Fruit fly (Drosophila melanogaster): Measurements from ENCODE around the gene CG16719.

Gene CG16719

DNA sequence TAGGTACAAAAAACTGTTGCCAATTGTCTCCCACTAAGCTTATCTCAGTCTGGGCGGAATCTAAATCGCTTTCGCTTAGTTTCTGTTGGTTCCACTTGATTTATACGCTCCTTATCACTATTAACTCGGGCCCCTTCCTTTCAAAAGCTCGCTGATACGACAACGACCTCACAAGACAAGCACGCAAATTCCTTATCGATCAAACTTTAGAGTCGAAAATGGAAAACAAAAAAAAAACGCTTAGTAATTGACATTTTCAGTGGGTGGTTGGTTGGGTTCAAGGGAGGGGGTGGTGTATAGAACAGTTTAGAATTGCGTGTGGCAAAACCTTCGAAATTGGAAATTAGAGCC is 6.5 kb downstream of the CG16719 start:
- TF ChIP-seq Mnt (GFP tag; optimal IDR thresholded peaks at IDR 0.05) (peak; percentile 8), toe (GFP tag; optimal IDR thresholded peaks at IDR 0.05) (no peak), CG1620 (GFP tag; optimal IDR thresholded peaks at IDR 0.05) (no peak), CG7101 (tag; optimal IDR thresholded peaks at IDR 0.05) (no peak), cnc (optimal IDR thresholded peaks at IDR 0.05) (no peak), CG5204 (GFP tag; optimal IDR thresholded peaks at IDR 0.05) (no peak), tj (GFP tag; optimal IDR thresholded peaks at IDR 0.05) (no peak), kay (GFP tag; ENCODE audit: borderline replicate concordance) (no peak), CG12768 (GFP tag; optimal IDR thresholded peaks at IDR 0.05) (peak; percentile 57), bab1 (GFP tag; optimal IDR thresholded peaks at IDR 0.05) (no peak), Hr96 (GFP tag; optimal IDR thresholded peaks at IDR 0.05) (peak; percentile 8), ovo (GFP tag; optimal IDR thresholded peaks at IDR 0.05) (no peak), CG14711 (tag; optimal IDR thresholded peaks at IDR 0.05) (no peak), CG7045 (GFP tag; optimal IDR thresholded peaks at IDR 0.05) (no peak), CG33017 (tag; optimal IDR thresholded peaks at IDR 0.05) (no peak), CG11617 (GFP tag; optimal IDR thresholded peaks at IDR 0.05) (no peak), cic (GFP tag; optimal IDR thresholded peaks at IDR 0.05) (peak; percentile 73), Crg-1 (GFP tag; optimal IDR thresholded peaks at IDR 0.05) (no peak), pad (GFP tag; optimal IDR thresholded peaks at IDR 0.05) (no peak), Clk (GFP tag; optimal IDR thresholded peaks at IDR 0.05) (no peak)

DNA sequence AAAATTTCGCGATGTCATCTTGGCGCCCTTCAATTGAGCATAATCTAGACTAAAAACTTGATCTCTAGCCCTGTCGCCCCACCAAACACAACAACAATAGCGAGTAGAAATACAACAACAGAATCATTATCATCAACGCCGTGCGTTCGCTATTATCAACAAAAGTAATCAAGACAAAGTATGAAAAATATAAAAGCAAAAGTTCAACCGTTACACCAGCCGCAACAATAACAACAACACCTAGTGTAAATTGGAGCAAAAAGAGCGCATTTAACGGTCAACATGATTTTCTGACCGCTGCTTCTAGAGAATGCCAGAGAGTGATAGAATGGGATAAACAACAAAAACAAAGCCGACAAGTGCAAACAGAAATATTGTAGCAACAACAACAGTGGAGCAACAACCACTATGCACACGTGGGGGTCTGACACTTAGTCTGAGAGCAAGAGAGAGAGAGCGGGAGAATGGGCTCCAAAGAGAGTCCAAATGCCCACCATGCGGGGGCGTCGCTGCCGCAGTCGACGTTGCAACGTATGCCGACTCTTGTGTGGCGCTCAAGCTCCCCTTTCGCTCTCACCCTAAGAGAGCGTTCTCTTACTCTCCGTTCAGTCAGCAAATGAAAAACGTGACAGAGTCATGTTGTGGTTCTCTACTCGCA is 7.4 kb downstream of the CG16719 start:
- TF ChIP-seq pad (GFP tag; optimal IDR thresholded peaks at IDR 0.05) = peak; percentile 50
- TF ChIP-seq CG5204 (GFP tag; optimal IDR thresholded peaks at IDR 0.05) = no peak
- TF ChIP-seq CG14711 (tag; optimal IDR thresholded peaks at IDR 0.05) = no peak
- TF ChIP-seq bab1 (GFP tag; optimal IDR thresholded peaks at IDR 0.05) = no peak
- TF ChIP-seq ovo (GFP tag; optimal IDR thresholded peaks at IDR 0.05) = peak; percentile 98
- no peak for TF ChIP-seq CG7045 (GFP tag; optimal IDR thresholded peaks at IDR 0.05)
- peak; percentile 88 for TF ChIP-seq cic (GFP tag; optimal IDR thresholded peaks at IDR 0.05)
- no peak for TF ChIP-seq CG11617 (GFP tag; optimal IDR thresholded peaks at IDR 0.05)
- no peak for TF ChIP-seq tj (GFP tag; optimal IDR thresholded peaks at IDR 0.05)
- TF ChIP-seq toe (GFP tag; optimal IDR thresholded peaks at IDR 0.05) = no peak
- no peak for TF ChIP-seq kay (GFP tag; ENCODE audit: borderline replicate concordance)
- TF ChIP-seq Clk (GFP tag; optimal IDR thresholded peaks at IDR 0.05) = no peak
- TF ChIP-seq CG12768 (GFP tag; optimal IDR thresholded peaks at IDR 0.05) = no peak
- no peak for TF ChIP-seq CG33017 (tag; optimal IDR thresholded peaks at IDR 0.05)
- peak in 1 of 2 experiments; percentile 54 for TF ChIP-seq cnc (optimal IDR thresholded peaks at IDR 0.05)
- no peak for TF ChIP-seq CG7101 (tag; optimal IDR thresholded peaks at IDR 0.05)
- no peak for TF ChIP-seq CG1620 (GFP tag; optimal IDR thresholded peaks at IDR 0.05)
- TF ChIP-seq Mnt (GFP tag; optimal IDR thresholded peaks at IDR 0.05) = peak; percentile 90
- TF ChIP-seq Crg-1 (GFP tag; optimal IDR thresholded peaks at IDR 0.05) = no peak
- no peak for TF ChIP-seq Hr96 (GFP tag; optimal IDR thresholded peaks at IDR 0.05)

DNA sequence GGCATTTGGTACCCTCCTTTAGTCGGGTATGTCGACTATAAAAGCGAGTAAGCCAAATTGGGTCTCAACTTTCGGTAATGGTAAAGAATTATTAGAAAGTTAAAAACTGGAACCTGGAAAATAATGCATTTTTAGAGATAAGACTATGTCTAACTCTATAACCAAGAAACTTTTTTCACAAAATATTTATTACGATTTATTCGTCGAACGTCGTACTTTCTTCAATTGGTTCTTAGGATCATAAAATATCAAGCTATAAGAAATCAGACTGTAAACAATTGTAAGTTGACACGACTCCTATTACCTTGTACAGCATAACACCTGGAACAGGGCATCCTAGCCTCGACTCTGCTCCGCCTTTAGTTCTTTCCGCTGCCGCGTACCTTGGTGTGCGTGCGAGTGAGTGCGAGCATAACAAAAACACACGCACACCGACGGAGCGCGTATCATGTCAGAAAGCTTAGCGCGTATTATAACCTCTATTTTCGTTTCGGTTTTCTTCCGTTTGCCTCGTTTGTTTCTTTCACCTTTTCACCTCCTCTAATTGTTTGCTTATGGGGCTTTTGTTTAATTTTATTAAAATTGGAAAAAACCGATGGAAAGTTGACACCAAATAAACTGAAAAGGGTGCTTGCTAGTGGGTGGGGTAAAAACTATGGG is 8.1 kb downstream of the CG16719 start:
- peak; percentile 73 for TF ChIP-seq CG1620 (GFP tag; optimal IDR thresholded peaks at IDR 0.05)
- peak; percentile 75 for TF ChIP-seq bab1 (GFP tag; optimal IDR thresholded peaks at IDR 0.05)
- peak; percentile 90 for TF ChIP-seq Hr96 (GFP tag; optimal IDR thresholded peaks at IDR 0.05)
- no peak for TF ChIP-seq Mnt (GFP tag; optimal IDR thresholded peaks at IDR 0.05)
- TF ChIP-seq ovo (GFP tag; optimal IDR thresholded peaks at IDR 0.05) = no peak
- TF ChIP-seq CG14711 (tag; optimal IDR thresholded peaks at IDR 0.05) = peak; percentile 68
- TF ChIP-seq CG11617 (GFP tag; optimal IDR thresholded peaks at IDR 0.05) = peak; percentile 93
- TF ChIP-seq CG33017 (tag; optimal IDR thresholded peaks at IDR 0.05) = peak; percentile 76
- TF ChIP-seq cnc (optimal IDR thresholded peaks at IDR 0.05) = no peak
- no peak for TF ChIP-seq kay (GFP tag; ENCODE audit: borderline replicate concordance)
- peak; percentile 80 for TF ChIP-seq Crg-1 (GFP tag; optimal IDR thresholded peaks at IDR 0.05)
- no peak for TF ChIP-seq cic (GFP tag; optimal IDR thresholded peaks at IDR 0.05)
- peak; percentile 92 for TF ChIP-seq CG5204 (GFP tag; optimal IDR thresholded peaks at IDR 0.05)
- TF ChIP-seq pad (GFP tag; optimal IDR thresholded peaks at IDR 0.05) = peak; percentile 68
- peak; percentile 77 for TF ChIP-seq tj (GFP tag; optimal IDR thresholded peaks at IDR 0.05)
- peak; percentile 88 for TF ChIP-seq CG12768 (GFP tag; optimal IDR thresholded peaks at IDR 0.05)
- peak; percentile 91 for TF ChIP-seq toe (GFP tag; optimal IDR thresholded peaks at IDR 0.05)
- TF ChIP-seq CG7045 (GFP tag; optimal IDR thresholded peaks at IDR 0.05) = peak; percentile 90
- TF ChIP-seq CG7101 (tag; optimal IDR thresholded peaks at IDR 0.05) = peak; percentile 84
- TF ChIP-seq Clk (GFP tag; optimal IDR thresholded peaks at IDR 0.05) = peak; percentile 85

DNA sequence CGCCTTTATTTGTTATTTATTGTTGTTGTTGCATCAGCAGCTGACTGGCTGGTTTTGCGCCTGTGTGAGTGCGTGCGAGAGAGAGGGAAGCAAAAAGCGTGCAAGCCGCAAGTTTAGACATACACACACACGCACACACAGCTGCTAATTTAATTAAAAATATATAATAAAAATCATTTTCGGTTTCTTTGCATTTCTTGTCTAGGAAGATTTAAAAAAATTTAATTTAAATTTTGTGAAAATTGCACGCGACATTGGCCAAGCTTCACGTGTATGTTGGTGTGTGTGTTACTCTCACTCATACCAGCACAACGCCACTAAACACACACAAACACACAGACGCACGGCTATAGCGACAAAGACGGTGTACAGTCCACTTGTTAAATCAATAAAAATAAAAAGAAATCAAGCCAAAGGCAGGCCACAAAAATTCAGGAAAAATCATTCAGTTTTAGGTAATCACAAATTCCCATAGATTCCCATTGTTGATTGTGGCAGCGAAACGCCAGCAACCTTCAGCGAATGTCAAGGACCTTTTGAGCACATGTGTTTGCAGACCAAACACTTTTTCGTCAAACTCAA is 8.7 kb downstream of the CG16719 start:
- TF ChIP-seq kay (GFP tag; ENCODE audit: borderline replicate concordance) = peak; percentile 94
- TF ChIP-seq CG14711 (tag; optimal IDR thresholded peaks at IDR 0.05) = no peak
- no peak for TF ChIP-seq pad (GFP tag; optimal IDR thresholded peaks at IDR 0.05)
- peak; percentile 32 for TF ChIP-seq Mnt (GFP tag; optimal IDR thresholded peaks at IDR 0.05)

DNA sequence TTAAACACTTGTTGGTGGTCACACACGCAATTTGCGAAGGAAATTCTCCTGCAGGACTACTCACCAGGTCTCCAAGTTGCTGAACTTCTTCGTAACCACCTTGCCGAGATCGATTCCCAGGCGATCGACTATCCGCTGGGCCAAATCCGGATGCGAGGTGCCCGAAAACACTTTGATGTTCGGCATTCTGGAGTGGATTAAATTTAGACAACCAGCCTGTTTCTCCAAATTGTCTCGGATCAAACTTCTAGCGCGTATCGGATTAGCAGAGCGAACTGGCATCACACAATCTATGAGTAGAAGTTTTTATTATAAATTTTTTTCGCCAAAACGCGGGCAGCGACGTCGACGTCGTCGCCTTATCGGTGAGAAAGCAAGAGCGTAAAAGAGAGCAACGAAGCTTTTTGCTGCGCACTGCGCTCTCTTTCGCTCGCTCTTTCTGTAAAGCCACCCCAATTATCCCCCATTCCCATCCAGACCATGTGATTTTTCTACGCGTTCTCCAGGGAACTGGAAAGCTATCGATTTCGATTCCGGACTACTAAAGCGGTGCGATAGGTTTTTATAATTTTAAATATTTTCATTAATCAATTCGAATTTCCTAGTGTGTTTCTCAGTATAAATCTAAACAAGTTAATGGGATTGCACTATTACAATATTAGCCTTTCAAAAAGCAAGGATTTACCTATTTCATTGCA is 9.3 kb downstream of the CG16719 start:
- TF ChIP-seq CG1620 (GFP tag; optimal IDR thresholded peaks at IDR 0.05) (no peak), CG12768 (GFP tag; optimal IDR thresholded peaks at IDR 0.05) (no peak), bab1 (GFP tag; optimal IDR thresholded peaks at IDR 0.05) (no peak), pad (GFP tag; optimal IDR thresholded peaks at IDR 0.05) (no peak), CG7101 (tag; optimal IDR thresholded peaks at IDR 0.05) (peak; percentile 17), toe (GFP tag; optimal IDR thresholded peaks at IDR 0.05) (no peak), cic (GFP tag; optimal IDR thresholded peaks at IDR 0.05) (peak; percentile 15), CG33017 (tag; optimal IDR thresholded peaks at IDR 0.05) (peak; percentile 19), Crg-1 (GFP tag; optimal IDR thresholded peaks at IDR 0.05) (no peak), tj (GFP tag; optimal IDR thresholded peaks at IDR 0.05) (no peak), CG5204 (GFP tag; optimal IDR thresholded peaks at IDR 0.05) (no peak), ovo (GFP tag; optimal IDR thresholded peaks at IDR 0.05) (no peak), cnc (optimal IDR thresholded peaks at IDR 0.05) (no peak), Hr96 (GFP tag; optimal IDR thresholded peaks at IDR 0.05) (no peak), CG11617 (GFP tag; optimal IDR thresholded peaks at IDR 0.05) (no peak), CG14711 (tag; optimal IDR thresholded peaks at IDR 0.05) (no peak), kay (GFP tag; ENCODE audit: borderline replicate concordance) (peak; percentile 85), CG7045 (GFP tag; optimal IDR thresholded peaks at IDR 0.05) (no peak), Clk (GFP tag; optimal IDR thresholded peaks at IDR 0.05) (no peak)
